Worm (Caenorhabditis elegans): Measurements from ENCODE around the gene syf-3.

DNA sequence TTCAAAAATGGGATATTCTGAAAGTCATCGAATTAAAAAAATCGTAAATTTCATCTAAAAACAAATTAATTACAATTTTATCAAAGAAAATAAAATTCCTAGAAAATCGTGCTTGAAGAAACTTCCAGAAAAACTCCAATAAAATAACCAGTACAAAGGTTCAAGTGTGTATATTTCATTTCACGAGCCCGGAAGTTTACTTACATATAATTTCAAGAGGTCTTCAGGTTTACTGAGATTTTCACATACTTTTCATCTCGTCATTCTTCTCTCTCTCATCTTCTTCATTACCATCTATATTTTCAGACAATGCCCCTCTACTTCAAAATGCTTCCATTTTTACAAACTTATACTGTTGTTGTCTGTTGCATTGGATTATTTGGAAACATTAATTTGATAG lies 17.6 kb upstream of the syf-3 start, which contains the start of gene srsx-18:
- TF ChIP-seq R02D3.7 (tag; optimal IDR thresholded peaks at IDR 0.05) (no peak), fos-1 (tag; optimal IDR thresholded peaks at IDR 0.05) (no peak), snpc-4 (tag; optimal IDR thresholded peaks at IDR 0.05) (no peak)
